Fruit fly (Drosophila melanogaster) whole organism, adult: ENCODE data around the gene CG42240.
A peak's percentile ranks its signal among the peaks of the same experiment; 100 is the strongest.

Experiments
- CG11617 ChIP-seq: fragments of 200-800 bp; sonication (Bioruptor generic); optimal IDR thresholded peaks from 2 replicates; lab custom pipeline; 2017; ENCODE audit warnings: mild to moderate bottlenecking, missing biosample characterization, missing genetic modification reagents, missing genetic modification characterization
- CG12768 ChIP-seq: fragments of 200-800 bp; sonication (Bioruptor generic); optimal IDR thresholded peaks from 2 replicates; lab custom pipeline; 2017; ENCODE audit warnings: missing biosample characterization, missing genetic modification characterization, mild to moderate bottlenecking, moderate library complexity, missing genetic modification reagents
- CG14711 ChIP-seq: fragments of 200-800 bp; sonication (Bioruptor generic); optimal IDR thresholded peaks from 2 replicates; lab custom pipeline; 2018; ENCODE audit warnings: missing biosample characterization, mild to moderate bottlenecking, missing genetic modification characterization, moderate library complexity
- CG1620 ChIP-seq: fragments of 200-800 bp; sonication (Bioruptor generic); optimal IDR thresholded peaks from 2 replicates; lab custom pipeline; 2016; ENCODE audit warnings: missing biosample characterization, missing genetic modification characterization
- CG33017 ChIP-seq: fragments of 200-800 bp; sonication (Bioruptor generic); optimal IDR thresholded peaks from 2 replicates; lab custom pipeline; 2018; ENCODE audit warnings: missing biosample characterization, mild to moderate bottlenecking, missing genetic modification characterization, moderate library complexity
- CG5204 ChIP-seq: fragments of 200-800 bp; sonication (Bioruptor generic); optimal IDR thresholded peaks from 2 replicates; lab custom pipeline; 2016; ENCODE audit warnings: missing biosample characterization, missing genetic modification characterization
- CG7045 ChIP-seq: fragments of 200-800 bp; sonication (Bioruptor generic); optimal IDR thresholded peaks from 2 replicates; lab custom pipeline; 2017; ENCODE audit warnings: missing biosample characterization, mild to moderate bottlenecking, missing genetic modification characterization
- CG7101 ChIP-seq: fragments of 200-800 bp; sonication (Bioruptor generic); optimal IDR thresholded peaks from 2 replicates; lab custom pipeline; 2018; ENCODE audit warnings: missing biosample characterization, mild to moderate bottlenecking, missing genetic modification characterization, moderate library complexity
- Clk ChIP-seq: fragments of 200-800 bp; sonication (Bioruptor generic); optimal IDR thresholded peaks from 2 replicates; lab custom pipeline; 2017; ENCODE audit warnings: missing biosample characterization, missing genetic modification characterization
- Crg-1 ChIP-seq: fragments of 200-800 bp; sonication (Bioruptor generic); optimal IDR thresholded peaks from 2 replicates; lab custom pipeline; 2016; ENCODE audit warnings: missing biosample characterization, missing genetic modification characterization
- Hr96 ChIP-seq: fragments of 200-800 bp; sonication (Bioruptor generic); optimal IDR thresholded peaks from 2 replicates; lab custom pipeline; 2016; ENCODE audit warnings: missing biosample characterization, missing genetic modification characterization
- Mnt ChIP-seq: fragments of 200-800 bp; sonication (Bioruptor generic); optimal IDR thresholded peaks from 2 replicates; lab custom pipeline; 2016; ENCODE audit warnings: missing biosample characterization, mild to moderate bottlenecking, missing genetic modification characterization
- bab1 ChIP-seq: fragments of 200-800 bp; sonication (Bioruptor generic); optimal IDR thresholded peaks from 3 replicates; lab custom pipeline; 2019; ENCODE audit warnings: missing biosample characterization, mild to moderate bottlenecking, missing genetic modification characterization, moderate library complexity
- cic ChIP-seq: fragments of 200-800 bp; sonication (Bioruptor generic); optimal IDR thresholded peaks from 2 replicates; lab custom pipeline; 2017; ENCODE audit warnings: missing biosample characterization, mild to moderate bottlenecking, missing genetic modification characterization, moderate library complexity
- cnc ChIP-seq, 2 experiments: fragments of >200 bp; optimal IDR thresholded peaks; 2 replicates each; lab custom pipeline; 2017
- kay ChIP-seq: fragments of 200-800 bp; sonication (Bioruptor generic); peaks from one replicate; lab custom pipeline; 2016; ENCODE audit warnings: missing biosample characterization, missing genetic modification characterization, borderline replicate concordance
- ovo ChIP-seq: fragments of 200-800 bp; sonication (Bioruptor generic); optimal IDR thresholded peaks from 2 replicates; lab custom pipeline; 2016; ENCODE audit warnings: missing biosample characterization, missing genetic modification characterization
- pad ChIP-seq: fragments of 200-800 bp; sonication (Bioruptor generic); optimal IDR thresholded peaks from 3 replicates; lab custom pipeline; 2017; ENCODE audit warnings: missing biosample characterization, missing genetic modification characterization, mild to moderate bottlenecking, moderate library complexity, missing genetic modification reagents
- tj ChIP-seq: fragments of 200-800 bp; sonication (Bioruptor generic); optimal IDR thresholded peaks from 3 replicates; lab custom pipeline; 2017; ENCODE audit warnings: missing biosample characterization, mild to moderate bottlenecking, missing genetic modification characterization, moderate library complexity
- toe ChIP-seq: fragments of 200-800 bp; sonication (Bioruptor generic); optimal IDR thresholded peaks from 2 replicates; lab custom pipeline; 2016; ENCODE audit warnings: missing biosample characterization, missing genetic modification characterization

CG42240 gene

dm6 chrX:6315583-6315982, 15.1 kb upstream of the CG42240 start:
- TF ChIP-seq Crg-1 (GFP tag; lab: Kevin White, UChicago) (no peak), CG33017 (no peak), Hr96 (GFP tag; lab: Kevin White, UChicago) (no peak), CG7101 (tag; lab: Kevin White, UChicago) (no peak), CG11617 (GFP tag; lab: Kevin White, UChicago) (no peak), cnc (optimal IDR thresholded peaks at IDR 0.05; lab: Kevin White, UChicago) (no peak), pad (GFP tag; lab: Kevin White, UChicago) (no peak), cic (GFP tag; lab: Kevin White, UChicago) (no peak), CG5204 (GFP tag; lab: Kevin White, UChicago) (no peak), kay (GFP tag; lab: Kevin White, UChicago) (no peak), CG1620 (GFP tag; lab: Kevin White, UChicago) (no peak), CG7045 (no peak), tj (GFP tag; lab: Kevin White, UChicago) (no peak)

DNA sequence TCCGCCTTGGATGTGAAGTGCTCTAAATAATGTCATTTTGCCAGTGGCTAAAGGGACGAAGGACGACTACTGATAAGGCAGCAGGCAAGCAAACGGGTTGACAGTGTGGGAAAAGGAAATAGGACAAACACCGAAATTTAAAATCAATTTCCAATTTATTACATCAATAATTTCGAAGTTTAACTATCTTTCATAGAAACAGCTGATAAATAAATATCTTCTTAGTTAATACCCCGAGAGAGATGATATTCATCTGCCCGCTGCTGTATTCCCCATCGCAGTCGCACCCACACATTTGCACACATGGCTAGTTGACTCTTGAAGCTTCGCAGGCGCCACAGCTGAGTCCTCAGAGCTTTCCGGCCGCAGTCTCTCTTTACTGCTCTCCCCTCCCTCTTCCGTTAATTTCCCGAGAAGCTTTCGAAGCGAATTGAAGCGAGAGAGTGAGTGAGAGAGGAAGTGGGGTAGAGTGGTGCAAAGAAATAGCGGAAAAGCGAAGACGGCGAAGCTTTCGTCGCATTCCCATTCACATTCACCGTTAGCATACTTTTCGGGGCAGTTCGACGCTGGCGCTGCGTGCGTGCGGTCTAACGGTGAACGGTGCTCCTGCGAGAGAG, 13.7 kb upstream of the CG42240 start:
- TF ChIP-seq CG12768 (GFP tag; lab: Kevin White, UChicago) (peak; percentile 50), CG5204 (GFP tag; lab: Kevin White, UChicago) (peak; percentile 12), CG14711 (tag; lab: Kevin White, UChicago) (peak; percentile 25), CG11617 (GFP tag; lab: Kevin White, UChicago) (peak; percentile 22), pad (GFP tag; lab: Kevin White, UChicago) (peak; percentile 21), CG7101 (tag; lab: Kevin White, UChicago) (peak; percentile 69), bab1 (no peak), tj (GFP tag; lab: Kevin White, UChicago) (peak; percentile 4), toe (peak; percentile 11), cnc (optimal IDR thresholded peaks at IDR 0.05; lab: Kevin White, UChicago) (no peak), Hr96 (GFP tag; lab: Kevin White, UChicago) (peak; percentile 36), Crg-1 (GFP tag; lab: Kevin White, UChicago) (no peak), kay (GFP tag; lab: Kevin White, UChicago) (no peak), Mnt (GFP tag; lab: Kevin White, UChicago) (no peak), CG7045 (peak; percentile 66), CG33017 (peak; percentile 52), CG1620 (GFP tag; lab: Kevin White, UChicago) (no peak), ovo (no peak), Clk (peak; percentile 17), cic (GFP tag; lab: Kevin White, UChicago) (no peak)

DNA sequence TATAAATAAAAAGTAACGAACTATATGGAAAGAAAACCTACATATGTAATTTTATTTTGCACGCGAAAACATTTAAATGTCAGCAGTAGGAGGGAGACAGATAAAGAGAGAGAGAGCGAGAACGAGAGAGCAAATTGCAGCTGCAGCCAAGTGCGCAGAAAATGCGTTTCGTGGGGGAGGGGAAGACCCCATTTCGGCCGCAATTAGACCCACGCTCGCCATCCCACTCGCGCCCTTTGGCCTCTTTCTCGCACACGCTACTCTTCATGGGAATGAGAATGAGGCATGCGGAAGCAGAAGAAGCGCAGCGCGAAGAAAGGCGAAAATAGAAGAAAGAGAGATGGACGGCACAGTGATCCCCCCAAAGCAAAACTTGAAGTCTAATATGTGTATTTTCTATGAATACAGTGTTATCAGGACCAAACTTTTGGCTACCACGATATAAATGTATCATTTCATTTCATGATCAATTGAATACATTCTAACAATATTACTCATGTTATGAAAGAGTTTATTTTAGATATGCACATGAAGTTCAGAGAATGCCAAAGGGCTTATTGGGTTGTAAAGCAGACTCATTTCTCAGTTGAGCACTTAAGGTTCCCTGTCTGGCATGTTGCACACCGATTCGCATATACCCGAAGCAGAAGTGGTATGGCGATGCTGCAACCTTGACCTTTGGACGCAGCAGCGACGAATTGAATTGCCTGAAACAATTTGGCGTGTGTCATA, 2.5 kb downstream of the CG42240 start:
- TF ChIP-seq toe (no peak), Mnt (GFP tag; lab: Kevin White, UChicago) (peak; percentile 37), CG11617 (GFP tag; lab: Kevin White, UChicago) (peak; percentile 57), CG1620 (GFP tag; lab: Kevin White, UChicago) (no peak), CG12768 (GFP tag; lab: Kevin White, UChicago) (peak; percentile 30), CG14711 (tag; lab: Kevin White, UChicago) (no peak), CG7101 (tag; lab: Kevin White, UChicago) (no peak), tj (GFP tag; lab: Kevin White, UChicago) (peak; percentile 65), Crg-1 (GFP tag; lab: Kevin White, UChicago) (peak; percentile 23), CG33017 (no peak), CG7045 (peak; percentile 23), Hr96 (GFP tag; lab: Kevin White, UChicago) (peak; percentile 53), ovo (no peak), Clk (no peak), bab1 (peak; percentile 53), cic (GFP tag; lab: Kevin White, UChicago) (no peak), cnc (optimal IDR thresholded peaks at IDR 0.05; lab: Kevin White, UChicago) (no peak), kay (GFP tag; lab: Kevin White, UChicago) (peak; percentile 36), pad (GFP tag; lab: Kevin White, UChicago) (peak; percentile 14), CG5204 (GFP tag; lab: Kevin White, UChicago) (peak; percentile 47)

DNA sequence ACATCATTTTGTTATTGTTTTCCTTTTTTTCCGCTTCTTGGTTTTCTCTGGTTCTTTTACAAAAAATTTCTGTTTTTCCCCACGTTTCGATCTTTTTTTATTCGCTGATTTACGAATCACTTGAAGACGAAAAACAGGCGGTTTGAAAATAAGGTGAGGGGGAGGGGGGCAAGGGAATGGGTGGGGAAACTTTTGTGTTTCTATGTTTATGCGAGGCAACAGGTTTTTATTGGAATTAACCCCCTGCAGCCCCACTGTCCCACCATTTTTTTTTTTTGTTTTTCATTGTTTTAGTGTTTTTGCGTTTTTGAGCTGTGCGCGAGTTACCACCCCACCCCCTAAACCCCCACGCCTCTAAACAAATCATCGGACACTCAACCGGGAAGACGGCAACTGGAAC, 4.3 kb downstream of the CG42240 start:
- no peak for TF ChIP-seq Crg-1 (GFP tag; lab: Kevin White, UChicago)
- TF ChIP-seq CG14711 (tag; lab: Kevin White, UChicago), result no peak
- TF ChIP-seq tj (GFP tag; lab: Kevin White, UChicago), result no peak
- TF ChIP-seq ovo, result no peak
- no peak for TF ChIP-seq toe
- no peak for TF ChIP-seq CG7101 (tag; lab: Kevin White, UChicago)
- no peak for TF ChIP-seq kay (GFP tag; lab: Kevin White, UChicago)
- TF ChIP-seq Hr96 (GFP tag; lab: Kevin White, UChicago), result no peak
- no peak for TF ChIP-seq CG5204 (GFP tag; lab: Kevin White, UChicago)
- TF ChIP-seq cic (GFP tag; lab: Kevin White, UChicago), result no peak
- no peak for TF ChIP-seq pad (GFP tag; lab: Kevin White, UChicago)
- no peak for TF ChIP-seq CG7045

DNA sequence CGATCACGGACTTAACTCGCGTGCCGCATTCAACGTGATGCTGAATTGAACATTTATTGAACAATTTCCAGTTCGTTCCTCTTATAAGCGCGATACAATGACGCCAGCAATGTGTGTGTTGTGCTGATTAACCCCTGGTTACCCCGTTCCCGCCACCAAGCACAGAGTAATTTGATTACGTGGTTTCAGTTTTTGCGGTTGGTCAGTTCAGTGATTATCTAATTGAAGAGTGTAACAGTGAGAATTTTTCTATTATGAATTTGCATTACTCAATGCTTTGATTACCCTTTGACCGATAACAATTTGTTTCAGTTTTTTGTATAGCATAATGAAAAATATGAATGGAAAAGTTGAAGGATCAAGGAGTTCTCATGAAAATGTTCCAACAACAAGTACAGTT, 7.1 kb downstream of the CG42240 start, which contains the start of gene CG3842:
CG3842 (plus strand) TSS at position 61 of the 400 bp plus-strand sequence.
- TF ChIP-seq kay (GFP tag; lab: Kevin White, UChicago) (no peak), cic (GFP tag; lab: Kevin White, UChicago) (no peak)
